Worm (Caenorhabditis elegans): ENCODE data around the gene mrps-31.
A peak's percentile ranks its signal among the peaks of the same experiment; 100 is the strongest.

The mrps-31 gene

DNA sequence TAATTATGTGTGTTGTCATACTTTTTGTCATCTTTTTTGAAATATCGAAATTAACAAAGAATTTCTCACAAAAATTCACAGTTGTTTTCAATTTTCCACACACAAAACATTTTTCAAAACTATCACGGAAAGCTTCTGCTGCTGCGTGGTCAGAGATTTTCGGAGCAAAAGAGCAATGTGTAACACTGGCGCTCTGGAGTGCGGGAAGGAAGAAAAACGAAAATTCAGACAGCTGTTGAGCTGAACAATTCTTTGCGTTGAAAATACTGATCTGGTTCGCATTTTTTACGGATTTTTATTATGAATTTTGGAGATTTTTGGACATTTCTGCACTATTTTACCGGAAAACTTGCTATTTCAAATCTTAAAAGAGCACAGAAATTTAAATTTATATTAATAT is 13.4 kb upstream of the mrps-31 start:
- TF ChIP-seq C34F6.9 (tag; optimal IDR thresholded peaks at IDR 0.05): no peak
- no peak for TF ChIP-seq blmp-1 (tag; optimal IDR thresholded peaks at IDR 0.05; ENCODE audit: insufficient read depth)
- TF ChIP-seq ceh-82 (tag; optimal IDR thresholded peaks at IDR 0.05): no peak
- TF ChIP-seq aly-2 (tag; optimal IDR thresholded peaks at IDR 0.05): no peak
- no peak for TF ChIP-seq nhr-6 (tag; optimal IDR thresholded peaks at IDR 0.05)
- no peak for TF ChIP-seq R02D3.7 (tag; optimal IDR thresholded peaks at IDR 0.05)
- TF ChIP-seq egl-27 (tag; optimal IDR thresholded peaks at IDR 0.05): no peak
- no peak for TF ChIP-seq elt-3 (tag; optimal IDR thresholded peaks at IDR 0.05)
- no peak for TF ChIP-seq elt-1 (tag; optimal IDR thresholded peaks at IDR 0.05)
- TF ChIP-seq mab-5 (tag; optimal IDR thresholded peaks at IDR 0.05): no peak
- TF ChIP-seq F13H6.1 (tag; optimal IDR thresholded peaks at IDR 0.05): no peak
- TF ChIP-seq nhr-11 (tag; optimal IDR thresholded peaks at IDR 0.05): no peak
- no peak for TF ChIP-seq gmeb-1 (tag; optimal IDR thresholded peaks at IDR 0.05)
- TF ChIP-seq Y55F3AM.14 (GFP tag; optimal IDR thresholded peaks at IDR 0.05): no peak

DNA sequence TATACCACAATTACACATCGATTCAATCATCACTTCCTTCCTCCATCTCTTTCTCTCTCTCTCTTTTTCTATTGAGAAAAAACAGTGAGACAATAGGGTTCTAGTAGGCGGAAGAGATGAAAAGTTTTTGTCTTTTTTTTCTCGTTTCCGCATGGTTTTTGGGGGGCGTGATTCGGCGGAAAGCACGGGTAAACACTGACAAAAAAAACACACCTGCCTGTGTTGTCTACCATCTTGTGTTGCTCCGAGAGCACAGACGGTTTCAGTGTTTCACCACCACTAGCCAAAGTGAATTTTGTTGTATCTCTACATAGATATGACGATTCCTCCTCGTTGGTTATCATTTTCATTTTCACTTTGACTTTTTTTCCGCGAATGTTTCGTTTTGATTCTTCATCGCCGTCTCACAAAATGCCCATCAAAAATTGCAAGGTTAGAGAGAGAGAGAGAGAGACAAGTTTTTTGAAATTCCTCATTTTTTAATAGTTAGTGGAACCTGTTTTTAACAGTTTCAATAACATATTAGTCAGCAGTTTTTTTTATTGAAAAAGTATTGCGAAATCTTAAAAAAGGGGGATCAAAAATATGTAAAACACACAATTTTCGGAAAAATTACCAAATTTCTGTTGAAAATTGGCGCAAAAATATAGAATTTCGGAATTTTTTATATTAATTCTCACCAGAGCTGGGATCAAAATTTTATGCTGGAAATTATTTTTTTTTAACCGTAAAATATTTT is 7.2 kb upstream of the mrps-31 start:
- TF ChIP-seq mdl-1 (tag; optimal IDR thresholded peaks at IDR 0.05) (no peak), nhr-129 (tag; optimal IDR thresholded peaks at IDR 0.05) (peak; percentile 51), nhr-23 (tag; optimal IDR thresholded peaks at IDR 0.05) (no peak)

DNA sequence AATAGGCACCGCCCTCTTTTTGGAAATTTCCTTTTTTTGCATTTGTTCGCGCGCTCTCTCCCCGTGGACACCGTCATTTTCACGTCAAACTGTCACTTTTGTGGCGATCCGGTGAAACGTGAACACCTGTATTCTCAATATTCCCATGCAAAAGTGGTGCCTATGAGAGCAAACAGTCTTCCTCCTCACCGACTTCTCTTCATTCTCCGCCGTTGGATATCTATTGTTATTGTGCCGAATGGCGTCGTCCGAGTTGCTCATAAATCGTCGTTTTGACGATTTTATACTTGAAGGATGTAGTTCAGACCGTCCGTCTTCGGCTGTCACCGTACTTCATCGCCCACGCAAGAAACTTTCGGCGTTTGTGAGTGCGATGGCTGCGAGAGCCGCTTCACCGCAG is 5.7 kb upstream of the mrps-31 start, which contains the start of gene rilp-1:
rilp-1 (plus strand) TSS at position 301 of the 400 bp plus-strand sequence.
- TF ChIP-seq nhr-77 (tag; optimal IDR thresholded peaks at IDR 0.05) (no peak), sem-4 (tag; optimal IDR thresholded peaks at IDR 0.05) (no peak), ZK546.5 (tag; optimal IDR thresholded peaks at IDR 0.05) (no peak), nhr-11 (tag; optimal IDR thresholded peaks at IDR 0.05) (no peak), nhr-6 (tag; optimal IDR thresholded peaks at IDR 0.05) (no peak), crh-2 (tag; optimal IDR thresholded peaks at IDR 0.05) (no peak), nhr-21 (tag; optimal IDR thresholded peaks at IDR 0.05) (no peak), mab-5 (tag; optimal IDR thresholded peaks at IDR 0.05) (no peak), R02D3.7 (tag; optimal IDR thresholded peaks at IDR 0.05) (no peak), ama-1 (optimal IDR thresholded peaks at IDR 0.05) (no peak), ceh-16 (tag; optimal IDR thresholded peaks at IDR 0.05) (no peak), unc-62 (GFP tag; optimal IDR thresholded peaks at IDR 0.05) (no peak), ztf-4 (tag; optimal IDR thresholded peaks at IDR 0.05) (no peak), lsy-2 (tag; optimal IDR thresholded peaks at IDR 0.05) (no peak), skn-1 (tag; optimal IDR thresholded peaks at IDR 0.05) (no peak), ceh-82 (tag; optimal IDR thresholded peaks at IDR 0.05) (no peak), gmeb-1 (tag; optimal IDR thresholded peaks at IDR 0.05) (no peak)

DNA sequence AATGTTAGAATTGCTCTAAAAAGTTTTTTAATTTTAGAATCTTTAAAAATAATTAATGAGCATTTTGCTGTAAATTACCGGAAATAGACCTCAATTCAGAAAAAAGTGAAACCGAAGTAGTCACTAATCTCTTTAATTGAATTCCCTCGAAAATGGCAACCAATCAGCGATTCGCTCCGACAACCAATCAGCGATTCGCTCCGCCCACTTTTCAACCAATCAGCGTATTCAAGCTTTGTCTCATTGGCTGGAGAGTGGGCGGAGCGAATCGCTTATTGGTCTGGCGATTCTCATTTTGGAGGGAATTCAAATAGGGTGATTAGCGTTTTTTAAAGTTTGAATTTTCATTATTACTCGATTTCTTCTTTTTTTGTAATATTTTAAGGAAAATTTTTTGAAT is 4.7 kb upstream of the mrps-31 start:
- TF ChIP-seq sma-9 (GFP tag; optimal IDR thresholded peaks at IDR 0.05): no peak
- TF ChIP-seq sma-9 (tag; optimal IDR thresholded peaks at IDR 0.05): no peak
- TF ChIP-seq C34F6.9 (tag; optimal IDR thresholded peaks at IDR 0.05): no peak
- TF ChIP-seq dmd-4 (tag; optimal IDR thresholded peaks at IDR 0.05): no peak
- TF ChIP-seq elt-3 (tag; optimal IDR thresholded peaks at IDR 0.05): no peak
- TF ChIP-seq mbf-1 (tag; optimal IDR thresholded peaks at IDR 0.05): no peak
- no peak for TF ChIP-seq unc-55 (GFP tag; optimal IDR thresholded peaks at IDR 0.05)
- no peak for TF ChIP-seq mab-5 (tag; optimal IDR thresholded peaks at IDR 0.05)
- TF ChIP-seq sem-4 (tag; optimal IDR thresholded peaks at IDR 0.05): no peak

DNA sequence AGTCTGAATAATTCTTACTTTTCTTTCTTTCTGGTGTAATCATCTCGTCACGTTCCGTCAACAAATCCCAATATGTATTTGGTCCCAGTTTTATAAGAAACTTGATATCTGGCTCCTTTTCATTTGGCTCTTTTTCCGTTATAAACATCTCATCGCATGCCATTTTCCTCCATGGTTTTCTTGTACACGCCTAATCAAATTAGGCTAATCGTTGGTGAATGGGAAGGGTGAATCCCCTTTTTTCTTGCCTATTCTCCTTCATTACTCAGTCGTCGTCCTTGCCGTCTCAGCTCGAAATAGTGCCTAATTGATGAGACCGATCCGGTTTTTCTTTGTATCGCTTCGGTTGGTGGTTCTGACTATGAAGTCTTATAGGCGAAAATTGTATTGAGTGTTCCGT is 4.0 kb upstream of the mrps-31 start:
- TF ChIP-seq mab-5 (tag; optimal IDR thresholded peaks at IDR 0.05) (no peak), crh-2 (tag; optimal IDR thresholded peaks at IDR 0.05) (no peak), unc-55 (GFP tag; optimal IDR thresholded peaks at IDR 0.05) (no peak), unc-62 (GFP tag; optimal IDR thresholded peaks at IDR 0.05) (no peak), dmd-4 (tag; optimal IDR thresholded peaks at IDR 0.05) (no peak), F13H6.1 (tag; optimal IDR thresholded peaks at IDR 0.05) (no peak), elt-1 (tag; optimal IDR thresholded peaks at IDR 0.05) (no peak), fos-1 (tag; optimal IDR thresholded peaks at IDR 0.05) (no peak), nhr-25 (tag; optimal IDR thresholded peaks at IDR 0.05) (no peak), ceh-16 (tag; optimal IDR thresholded peaks at IDR 0.05) (no peak), zag-1 (tag; optimal IDR thresholded peaks at IDR 0.05) (no peak), lin-13 (GFP tag; optimal IDR thresholded peaks at IDR 0.05) (no peak)
